Fruit fly (Drosophila melanogaster): Measurements from ENCODE around the gene Mur29B.

Gene Mur29B

DNA sequence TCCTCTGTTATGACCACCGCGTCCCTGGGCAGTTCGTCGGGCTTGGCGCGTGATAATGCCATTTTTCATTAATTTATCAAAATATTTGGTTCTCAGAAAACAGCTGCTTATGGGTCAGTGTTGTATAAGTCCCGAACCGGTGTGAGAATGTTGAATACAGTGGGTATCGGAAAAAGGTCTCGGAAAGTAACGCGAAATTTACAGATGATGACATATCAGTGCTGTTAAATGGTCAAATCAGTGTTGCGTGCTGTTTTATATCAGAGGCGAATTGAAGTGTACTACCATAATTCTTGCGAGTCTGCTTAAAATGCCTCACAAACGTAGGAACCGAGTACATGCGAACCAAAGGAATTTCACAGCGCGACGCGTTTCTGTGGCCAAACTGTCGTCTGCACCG lies 30.7 kb downstream of the Mur29B start, which contains the start of the genes CG13392 and Rcd4 (continued):
- TF ChIP-seq unc-4 (GFP tag; IDR thresholded peaks at IDR 0.05; ENCODE audit: partially characterized antibody) (peak; percentile 54), ems (GFP tag; optimal IDR thresholded peaks at IDR 0.05) (peak; percentile 67), gem (tag; optimal IDR thresholded peaks at IDR 0.05) (peak; percentile 7), Six4 (GFP tag; optimal IDR thresholded peaks at IDR 0.05) (no peak), CG14050 (GFP tag; IDR thresholded peaks at IDR 0.05) (peak; percentile 14; the same call in 1 of the 3 replicates), Jarid2 (GFP tag; optimal IDR thresholded peaks at IDR 0.05) (no peak), CG5180 (GFP tag; optimal IDR thresholded peaks at IDR 0.05) (no peak), sens (GFP tag) (peak; percentile 91), CG6689 (GFP tag; IDR thresholded peaks at IDR 0.05) (0 out of 2 replicates have a peak, but pooled peaks have one; percentile 27), CG11696 (GFP tag; IDR thresholded peaks at IDR 0.05) (no peak), cwo (GFP tag; optimal IDR thresholded peaks at IDR 0.05) (no peak), CG12769 (tag; optimal IDR thresholded peaks at IDR 0.05) (peak; percentile 72), CG1529 (GFP tag; optimal IDR thresholded peaks at IDR 0.05) (peak; percentile 37), Scr (GFP tag; IDR thresholded peaks at IDR 0.05; ENCODE audit: partially characterized antibody) (peak; percentile 64), dpn (GFP tag; optimal IDR thresholded peaks at IDR 0.05) (peak; percentile 70 to 82), prd (optimal IDR thresholded peaks at IDR 0.05) (no peak), prd (GFP tag; IDR thresholded peaks at IDR 0.05) (peak; percentile 53; the same call in 2 of the 3 replicates), CG2199 (GFP tag; IDR thresholded peaks at IDR 0.05) (no peak), CG31441 (GFP tag; IDR thresholded peaks at IDR 0.05) (no peak), HLHmδ (GFP tag; optimal IDR thresholded peaks at IDR 0.05) (peak; percentile 28), rib (GFP tag; IDR thresholded peaks at IDR 0.05) (peak; percentile 76), Opbp (GFP tag; IDR thresholded peaks at IDR 0.05; ENCODE audit: partially characterized antibody) (peak; percentile 77; the same call in 2 of the 3 replicates), CG4404 (GFP tag; IDR thresholded peaks at IDR 0.05) (peak; percentile 48; the same call in 1 of the 2 replicates), CG15601 (tag; optimal IDR thresholded peaks at IDR 0.05) (peak; percentile 14), CG9609 (GFP tag; optimal IDR thresholded peaks at IDR 0.05) (peak; percentile 74), CG16779 (GFP tag; IDR thresholded peaks at IDR 0.05) (peak; percentile 84), Asciz (GFP tag; optimal IDR thresholded peaks at IDR 0.05) (no peak), CG4328 (GFP tag; optimal IDR thresholded peaks at IDR 0.05) (peak; percentile 35), nerfin-1 (tag; optimal IDR thresholded peaks at IDR 0.05) (peak; percentile 58), CG4617 (GFP tag; optimal IDR thresholded peaks at IDR 0.05; ENCODE audit: borderline replicate concordance) (peak; percentile 84), zen2 (GFP tag; IDR thresholded peaks at IDR 0.05; ENCODE audit: partially characterized antibody) (peak; percentile 72; the same call in 2 of the 3 replicates), abd-A (tag; optimal IDR thresholded peaks at IDR 0.05) (peak; percentile 31), CG18599 (GFP tag; optimal IDR thresholded peaks at IDR 0.05) (peak; percentile 75), oc (tag; optimal IDR thresholded peaks at IDR 0.05) (no peak), CG12942 (GFP tag; optimal IDR thresholded peaks at IDR 0.05) (peak; percentile 71), CG33557 (GFP tag; optimal IDR thresholded peaks at IDR 0.05) (peak; percentile 5), Ets65A (GFP tag) (peak; percentile 97), HmgZ (tag; optimal IDR thresholded peaks at IDR 0.05) (peak; percentile 84), CG15514 (GFP tag; optimal IDR thresholded peaks at IDR 0.05) (peak; percentile 90), fd3F (GFP tag; optimal IDR thresholded peaks at IDR 0.05) (peak; percentile 16), schlank (tag; optimal IDR thresholded peaks at IDR 0.05) (peak; percentile 62), NfI (GFP tag; optimal IDR thresholded peaks at IDR 0.05) (peak; percentile 72), CG13775 (GFP tag; optimal IDR thresholded peaks at IDR 0.05) (peak; percentile 21), pros (GFP tag; optimal IDR thresholded peaks at IDR 0.05) (no peak), CG12391 (tag; optimal IDR thresholded peaks at IDR 0.05) (peak; percentile 47), CG9215 (GFP tag; IDR thresholded peaks at IDR 0.05) (peak; percentile 44; the same call in 1 of the 2 replicates), Vsx1 (GFP tag; optimal IDR thresholded peaks at IDR 0.05) (no peak), CG10959 (GFP tag; IDR thresholded peaks at IDR 0.05) (no peak; the same call in 1 of the 2 replicates), CG2202 (tag; optimal IDR thresholded peaks at IDR 0.05) (peak; percentile 18)
